Fruit fly (Drosophila melanogaster) whole organism, pupa: ENCODE data around the gene Cht11.
A peak's percentile ranks its signal among the peaks of the same experiment; 100 is the strongest.

Experiments
- CG10348 ChIP-seq: fragments of 200-800 bp; sonication (Bioruptor generic); IDR thresholded peaks from 2 replicates; pipeline ENCODE4 v1.3.6; 2022; ENCODE audit warnings: missing biosample characterization, missing genetic modification characterization
- CG12605 ChIP-seq: fragments of 200-800 bp; sonication (Bioruptor generic); IDR thresholded peaks from 2 replicates; pipeline ENCODE4 v1.3.6; 2022; ENCODE audit warnings: missing biosample characterization, missing genetic modification characterization
- CG13204 ChIP-seq: fragments of 200-800 bp; sonication (Bioruptor generic); optimal IDR thresholded peaks from 2 replicates; lab custom pipeline; 2018; ENCODE audit warnings: missing biosample characterization, mild to moderate bottlenecking, missing genetic modification characterization, moderate library complexity
- CG14655 ChIP-seq: fragments of 200-800 bp; sonication (Bioruptor generic); optimal IDR thresholded peaks from 3 replicates; lab custom pipeline; 2017; ENCODE audit warnings: mild to moderate bottlenecking, missing biosample characterization, missing genetic modification reagents, missing genetic modification characterization
- CG15710 ChIP-seq: fragments of 200-800 bp; sonication (Bioruptor generic); optimal IDR thresholded peaks from 2 replicates; lab custom pipeline; 2018; ENCODE audit warnings: missing biosample characterization, mild to moderate bottlenecking, missing genetic modification characterization, moderate library complexity
- CG17806 ChIP-seq: fragments of 200-800 bp; sonication (Bioruptor generic); optimal IDR thresholded peaks from 2 replicates; lab custom pipeline; 2018; ENCODE audit warnings: missing biosample characterization, mild to moderate bottlenecking, missing genetic modification characterization, moderate library complexity
- CG32121 ChIP-seq: fragments of 200-800 bp; sonication (Bioruptor generic); IDR thresholded peaks from 2 replicates; pipeline ENCODE4 v1.3.6; 2022; ENCODE audit warnings: missing biosample characterization, missing genetic modification characterization
- CG34367 ChIP-seq: fragments of 200-800 bp; sonication (Bioruptor generic); optimal IDR thresholded peaks from 2 replicates; lab custom pipeline; 2018; ENCODE audit warnings: missing biosample characterization, mild to moderate bottlenecking, missing genetic modification characterization
- CG4496 ChIP-seq: fragments of 200-800 bp; sonication (Bioruptor generic); IDR thresholded peaks from 3 replicates; pipeline ENCODE4 v1.3.6; 2022; ENCODE audit warnings: missing biosample characterization, missing genetic modification characterization
- CG8159 ChIP-seq: fragments of 200-800 bp; sonication (Bioruptor generic); optimal IDR thresholded peaks from 3 replicates; lab custom pipeline; 2018; ENCODE audit warnings: missing biosample characterization, mild to moderate bottlenecking, missing genetic modification characterization, moderate library complexity
- CG8301 ChIP-seq: fragments of 200-800 bp; sonication (Bioruptor generic); optimal IDR thresholded peaks from 2 replicates; lab custom pipeline; 2018; ENCODE audit warnings: missing biosample characterization, mild to moderate bottlenecking, missing genetic modification characterization
- CG9948 ChIP-seq: fragments of 200-800 bp; sonication (Bioruptor generic); optimal IDR thresholded peaks from 2 replicates; lab custom pipeline; 2018; ENCODE audit warnings: missing biosample characterization, mild to moderate bottlenecking, missing genetic modification characterization, moderate library complexity
- D1 ChIP-seq: fragments of 200-800 bp; sonication (Bioruptor generic); optimal IDR thresholded peaks from 2 replicates; lab custom pipeline; 2018; ENCODE audit warnings: missing biosample characterization, mild to moderate bottlenecking, missing genetic modification characterization, moderate library complexity
- EcR ChIP-seq: fragments of 200-800 bp; sonication (Bioruptor generic); optimal IDR thresholded peaks from 3 replicates; lab custom pipeline; 2019; ENCODE audit warnings: missing biosample characterization, missing genetic modification characterization, mild to moderate bottlenecking, moderate library complexity, missing genetic modification reagents
- Ets98B ChIP-seq: fragments of 200-800 bp; sonication (Bioruptor generic); IDR thresholded peaks from 2 replicates; pipeline ENCODE4 v1.3.6; 2022; ENCODE audit warnings: missing biosample characterization, missing genetic modification characterization
- Pif1A ChIP-seq: fragments of 200-800 bp; sonication (Bioruptor generic); optimal IDR thresholded peaks from 3 replicates; lab custom pipeline; 2016; ENCODE audit warnings: missing biosample characterization, missing genetic modification characterization
- Pif1B ChIP-seq: fragments of 200-800 bp; sonication (Bioruptor generic); optimal IDR thresholded peaks from 3 replicates; lab custom pipeline; 2016; ENCODE audit warnings: missing biosample characterization, missing genetic modification characterization
- Snoo ChIP-seq: fragments of 200-800 bp; sonication (Bioruptor generic); optimal IDR thresholded peaks from 3 replicates; lab custom pipeline; 2017; ENCODE audit warnings: missing biosample characterization, mild to moderate bottlenecking, missing genetic modification characterization, inconsistent platforms
- fd96Ca ChIP-seq: fragments of 200-800 bp; sonication (Bioruptor generic); IDR thresholded peaks from 3 replicates; pipeline ENCODE4 v1.3.6; 2022; ENCODE audit warnings: missing biosample characterization, missing genetic modification characterization
- gl ChIP-seq: fragments of 200-800 bp; sonication (Bioruptor generic); optimal IDR thresholded peaks from 2 replicates; lab custom pipeline; 2018; ENCODE audit warnings: missing biosample characterization, mild to moderate bottlenecking, missing genetic modification characterization
- rn ChIP-seq: fragments of 200-800 bp; sonication (Bioruptor generic); IDR thresholded peaks from 2 replicates; pipeline ENCODE4 v1.3.6; 2022; ENCODE audit warnings: missing biosample characterization, missing genetic modification characterization

The Cht11 gene

DNA sequence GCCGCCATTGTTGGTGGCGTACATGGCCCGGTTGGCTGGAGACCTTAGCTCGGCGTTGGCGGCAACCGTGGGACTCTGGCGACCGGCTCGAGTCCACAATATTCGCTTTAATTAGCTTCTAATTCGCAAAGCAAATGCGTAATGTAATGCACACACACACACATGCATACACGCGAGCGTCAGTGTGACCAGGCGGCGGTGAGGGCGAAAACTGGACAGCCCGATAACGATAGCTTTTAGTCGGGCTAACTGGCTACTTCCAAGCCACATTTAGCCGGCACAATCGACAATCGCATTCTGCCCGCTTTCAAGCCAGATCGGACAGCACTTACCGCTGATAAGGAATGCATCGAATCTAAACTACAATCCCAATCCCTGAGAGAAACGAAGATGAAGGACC, 28.6 kb downstream of the Cht11 start, which contains the start of the genes Nf-YC and xit:
Gene Nf-YC (minus strand): TSS at position 217 of the 400 bp plus-strand sequence.
Gene xit (plus strand): TSS at position 314 of the 400 bp plus-strand sequence.
- TF ChIP-seq CG4496 (GFP tag; lab: Robert Waterston, UW) (no peak), Ets98B (0 out of 2 replicates have a peak, but pooled peaks have one; percentile 7), fd96Ca (GFP tag; lab: Robert Waterston, UW) (peak; percentile 38; the same call in 1 of the 3 replicates), CG32121 (GFP tag; lab: Robert Waterston, UW) (peak; percentile 16; the same call in 1 of the 2 replicates)
- TF ChIP-seq, all 21 proteins: peak for 3

DNA sequence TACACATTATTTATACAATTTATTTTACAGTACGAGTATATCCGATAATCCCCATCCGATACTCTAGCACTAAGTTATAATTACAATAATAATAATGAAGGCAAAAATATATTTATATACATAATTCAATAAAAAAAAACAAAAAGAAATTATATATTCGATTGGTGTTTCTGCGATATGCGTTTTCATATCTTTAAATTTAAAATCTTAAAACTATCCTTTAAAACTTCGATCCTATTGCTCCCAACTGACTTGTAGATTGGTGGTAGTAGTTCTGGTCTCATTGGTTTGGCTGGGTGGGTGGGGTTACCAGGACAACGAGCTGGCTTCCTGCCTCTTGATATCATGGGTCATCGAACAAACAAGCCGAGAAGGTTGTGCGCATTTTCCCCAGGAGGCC, 35.6 kb downstream of the Cht11 start, which contains the start of gene iav:
Gene iav (plus strand): TSS at position 301 of the 400 bp plus-strand sequence.
- TF ChIP-seq fd96Ca (GFP tag; lab: Robert Waterston, UW) (no peak), CG34367 (no peak), CG14655 (GFP tag; lab: Kevin White, UChicago) (no peak), CG8159 (tag; lab: Kevin White, UChicago) (no peak), CG13204 (GFP tag; lab: Kevin White, UChicago) (no peak), CG32121 (GFP tag; lab: Robert Waterston, UW) (no peak), gl (tag; lab: Kevin White, UChicago) (no peak), D1 (tag; lab: Kevin White, UChicago) (no peak), rn (no peak), CG15710 (tag; lab: Kevin White, UChicago) (no peak), Snoo (no peak), CG10348 (no peak), CG12605 (GFP tag; lab: Robert Waterston, UW) (no peak), Pif1B (no peak), Ets98B (no peak), CG8301 (tag; lab: Kevin White, UChicago) (no peak), EcR (no peak), CG9948 (tag; lab: Kevin White, UChicago) (no peak)

DNA sequence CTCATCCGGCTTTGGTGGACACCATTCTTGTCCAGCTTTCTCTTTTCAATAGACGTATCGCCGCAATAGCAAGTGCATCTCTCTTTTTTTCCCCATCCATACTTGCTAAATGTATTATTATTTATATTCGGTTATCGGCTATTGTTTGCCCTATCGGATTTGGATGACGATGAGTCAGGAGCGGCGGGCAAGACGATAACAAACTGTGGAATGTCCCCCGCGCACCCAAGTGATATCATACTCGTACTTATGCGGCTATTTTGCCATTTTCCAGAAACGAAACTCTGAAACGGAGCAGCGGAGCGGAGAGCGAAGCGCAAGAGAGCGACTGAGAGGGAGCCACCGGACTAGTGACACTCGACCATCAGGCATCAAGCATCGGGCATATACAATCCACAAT, 43.9 kb downstream of the Cht11 start:
- TF ChIP-seq rn (no peak), CG9948 (tag; lab: Kevin White, UChicago) (no peak), CG17806 (tag; lab: Kevin White, UChicago) (no peak), Pif1B (no peak), CG14655 (GFP tag; lab: Kevin White, UChicago) (no peak), CG4496 (GFP tag; lab: Robert Waterston, UW) (no peak), gl (tag; lab: Kevin White, UChicago) (no peak), CG34367 (no peak), CG32121 (GFP tag; lab: Robert Waterston, UW) (no peak), CG13204 (GFP tag; lab: Kevin White, UChicago) (no peak), EcR (no peak), CG12605 (GFP tag; lab: Robert Waterston, UW) (no peak), CG10348 (no peak), fd96Ca (GFP tag; lab: Robert Waterston, UW) (no peak), CG15710 (tag; lab: Kevin White, UChicago) (no peak)
- TF ChIP-seq, all 21 proteins: peak for 0

DNA sequence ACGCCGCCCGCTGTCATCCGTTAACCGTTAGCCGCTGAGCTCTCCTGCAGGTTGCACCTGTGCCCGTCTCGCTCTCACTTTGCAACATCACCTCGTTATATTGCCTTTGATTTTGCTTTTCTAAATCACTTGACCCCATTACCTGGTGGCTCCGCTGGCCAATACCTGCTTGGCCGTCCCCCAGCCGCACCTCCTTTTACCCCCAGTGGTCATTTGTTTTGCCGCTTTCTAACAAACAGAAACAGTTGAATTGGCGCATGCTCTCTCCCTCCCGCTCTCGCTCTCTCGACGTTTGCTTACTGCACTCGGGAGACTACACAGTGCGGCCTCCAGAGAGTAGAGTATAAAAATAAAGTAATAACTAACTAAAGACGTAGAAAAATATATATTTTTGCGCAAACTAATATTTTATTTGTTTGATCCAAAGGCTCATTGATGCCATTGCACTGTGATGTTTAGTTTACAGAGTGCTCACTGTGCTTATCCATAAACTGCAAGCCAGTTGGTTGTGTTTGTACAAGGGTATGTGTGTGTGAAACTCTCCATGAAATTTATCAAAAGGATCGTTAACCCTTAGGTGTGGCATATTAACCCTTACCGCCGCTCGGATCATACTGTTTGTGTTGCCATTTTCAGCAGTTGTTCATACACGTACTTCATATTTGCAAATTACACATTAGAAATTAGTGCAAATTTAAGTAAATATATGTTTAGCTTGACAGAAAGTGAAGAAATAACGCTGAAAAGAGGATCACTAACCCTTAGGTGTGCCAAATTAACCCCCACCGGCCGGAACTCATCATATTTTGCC, 44.6 kb downstream of the Cht11 start:
- TF ChIP-seq D1 (tag; lab: Kevin White, UChicago) (no peak), EcR (peak; percentile 17), CG10348 (peak; percentile 77; the same call in 1 of the 2 replicates), CG12605 (GFP tag; lab: Robert Waterston, UW) (peak; percentile 96), CG15710 (tag; lab: Kevin White, UChicago) (peak; percentile 80), CG9948 (tag; lab: Kevin White, UChicago) (peak; percentile 67), Pif1B (peak; percentile 94), CG4496 (GFP tag; lab: Robert Waterston, UW) (peak; percentile 98), gl (tag; lab: Kevin White, UChicago) (peak; percentile 31), CG14655 (GFP tag; lab: Kevin White, UChicago) (peak; percentile 90), Snoo (peak; percentile 84), fd96Ca (GFP tag; lab: Robert Waterston, UW) (peak; percentile 95), Ets98B (peak; percentile 98), CG17806 (tag; lab: Kevin White, UChicago) (peak; percentile 70), rn (peak; percentile 88), Pif1A (GFP tag; lab: Kevin White, UChicago) (peak; percentile 92), CG34367 (peak; percentile 77), CG8301 (tag; lab: Kevin White, UChicago) (peak; percentile 89), CG13204 (GFP tag; lab: Kevin White, UChicago) (no peak), CG32121 (GFP tag; lab: Robert Waterston, UW) (peak; percentile 98), CG8159 (tag; lab: Kevin White, UChicago) (peak; percentile 72)

DNA sequence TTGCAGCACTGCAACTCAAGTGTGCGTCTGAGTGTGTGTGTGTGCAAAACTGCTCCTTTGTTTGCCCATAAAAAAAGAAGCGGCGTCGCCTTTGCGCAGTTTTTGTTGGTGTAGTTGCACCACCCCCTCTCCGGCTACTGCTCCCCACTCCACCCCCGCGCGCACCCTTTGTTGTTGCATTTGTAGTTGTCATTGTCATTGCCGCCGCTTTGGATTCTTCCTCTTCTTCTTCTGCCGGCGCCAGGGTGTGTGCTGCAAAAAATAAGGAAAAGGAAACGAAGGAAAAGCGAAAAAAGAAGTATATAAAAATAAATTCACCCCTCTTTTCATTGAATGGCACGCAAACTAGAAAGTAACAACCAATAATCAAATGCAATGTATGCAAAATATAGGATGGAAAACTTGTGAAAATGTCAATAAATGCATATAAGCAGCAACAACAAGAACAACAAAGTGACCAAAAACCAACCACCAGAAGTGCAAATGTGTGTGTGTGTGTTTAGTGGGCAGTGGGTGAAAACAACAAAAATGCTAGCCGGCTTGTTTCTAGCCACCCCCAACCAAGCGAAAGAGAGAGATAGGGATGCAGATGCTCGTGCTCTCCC, 45.3 kb downstream of the Cht11 start:
- TF ChIP-seq Pif1B (no peak), CG10348 (no peak), Ets98B (no peak), CG34367 (no peak), CG14655 (GFP tag; lab: Kevin White, UChicago) (peak; percentile 15), CG13204 (GFP tag; lab: Kevin White, UChicago) (peak; percentile 52)
